Worm (Caenorhabditis elegans) whole organism, L4/young adult: Measurements from ENCODE around the gene T04C12.7.

Source experiments
- W03F9.2 ChIP-seq: fragments of 150-350 bp; optimal IDR thresholded peaks from 2 replicates; lab custom pipeline; 2014; ENCODE audit warnings: missing biosample characterization, missing genetic modification characterization
- dao-5 ChIP-seq: sonication (generic microtip); optimal IDR thresholded peaks from 2 replicates; lab custom pipeline; 2016; ENCODE audit warnings: missing genotype, missing genetic modification characterization, moderate library complexity, missing compliant biosample characterization
- him-1 ChIP-seq: sonication (generic microtip); optimal IDR thresholded peaks from 2 replicates; lab custom pipeline; 2016; ENCODE audit warnings: missing genotype, missing genetic modification reagents, missing genetic modification characterization, missing compliant biosample characterization

DNA sequence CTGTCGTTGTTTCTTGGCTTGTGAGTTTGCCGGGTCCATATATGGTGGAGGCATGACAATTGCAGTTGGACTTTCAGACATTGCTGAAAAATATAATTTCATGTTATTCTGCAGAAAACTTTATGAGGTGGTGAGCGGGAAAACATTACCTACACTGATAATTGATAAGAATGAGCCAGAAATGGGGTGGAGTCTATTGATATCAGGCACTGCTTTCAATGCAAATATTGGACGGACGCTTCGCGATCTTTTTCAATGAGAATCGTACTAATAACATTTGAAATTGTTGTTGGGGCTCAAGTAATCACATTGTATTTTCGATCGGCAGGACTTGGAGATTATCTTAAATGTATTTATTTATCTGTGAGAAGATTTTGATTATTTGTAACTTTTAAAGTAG is 5.3 kb downstream of the T04C12.7 start, which contains the start of gene T04C12.1:
- TF ChIP-seq him-1 (tag; lab: Kevin White, UChicago) (no peak), W03F9.2 (tag; lab: Kevin White, UChicago) (no peak), dao-5 (no peak)
